Worm (Caenorhabditis elegans): Measurements from ENCODE around the gene ZK896.4.
A peak's percentile ranks its signal among the peaks of the same experiment; 100 is the strongest.

Gene ZK896.4

DNA sequence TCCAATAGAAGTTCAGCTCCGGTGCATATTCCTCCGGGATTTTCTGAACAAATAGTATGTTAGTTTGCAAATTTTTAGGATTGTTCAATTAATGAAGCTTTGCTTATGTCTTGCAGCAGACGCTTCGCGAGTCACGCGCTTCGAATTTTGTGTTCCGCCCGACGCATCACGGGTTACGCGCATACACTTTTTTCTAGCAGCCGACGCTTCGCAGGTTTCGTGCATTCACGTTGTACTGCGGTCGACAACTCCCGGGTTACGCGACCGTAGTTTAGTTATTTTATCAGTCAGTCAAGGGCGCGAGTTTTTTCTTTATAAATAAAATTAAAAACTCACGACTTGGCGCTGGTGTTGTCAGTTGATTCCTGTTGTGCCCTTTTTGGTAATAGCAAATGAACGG lies 13.3 kb downstream of the ZK896.4 start:
- TF ChIP-seq F37B4.10 (GFP tag; IDR thresholded peaks at IDR 0.05) = 0 out of 2 replicates have a peak, but pooled peaks have one; percentile 25
- no peak for TF ChIP-seq snpc-4 (GFP tag; optimal IDR thresholded peaks at IDR 0.05)
- TF ChIP-seq snpc-4 (tag; optimal IDR thresholded peaks at IDR 0.05) = peak; percentile 46 to 89 (median 70)
- TF ChIP-seq hrde-1 (tag; optimal IDR thresholded peaks at IDR 0.05; ENCODE audit: borderline replicate concordance) = no peak

ce11 chrIV:12869383-12869782 lies 13.7 kb downstream of the ZK896.4 start:
- no peak for TF ChIP-seq madf-10 (tag; optimal IDR thresholded peaks at IDR 0.05)
- no peak for TF ChIP-seq B0019.2 (GFP tag; conservative IDR thresholded peaks at IDR 0.05)
- TF ChIP-seq him-1 (tag; optimal IDR thresholded peaks at IDR 0.05) = no peak
- TF ChIP-seq madf-6 (GFP tag; IDR thresholded peaks at IDR 0.05) = no peak
- peak in 1 of 2 experiments; percentile 16 for TF ChIP-seq let-607 (tag; optimal IDR thresholded peaks at IDR 0.05)
- TF ChIP-seq hrde-1 (tag; optimal IDR thresholded peaks at IDR 0.05; ENCODE audit: borderline replicate concordance) = no peak
- no peak for TF ChIP-seq Y56A3A.18 (GFP tag; IDR thresholded peaks at IDR 0.05)
- TF ChIP-seq nhr-80 (tag; optimal IDR thresholded peaks at IDR 0.05) = peak; percentile 88
- peak; percentile 26 for TF ChIP-seq ets-4 (GFP tag; optimal IDR thresholded peaks at IDR 0.05)
- TF ChIP-seq ceh-40 (GFP tag; IDR thresholded peaks at IDR 0.05) = no peak

DNA sequence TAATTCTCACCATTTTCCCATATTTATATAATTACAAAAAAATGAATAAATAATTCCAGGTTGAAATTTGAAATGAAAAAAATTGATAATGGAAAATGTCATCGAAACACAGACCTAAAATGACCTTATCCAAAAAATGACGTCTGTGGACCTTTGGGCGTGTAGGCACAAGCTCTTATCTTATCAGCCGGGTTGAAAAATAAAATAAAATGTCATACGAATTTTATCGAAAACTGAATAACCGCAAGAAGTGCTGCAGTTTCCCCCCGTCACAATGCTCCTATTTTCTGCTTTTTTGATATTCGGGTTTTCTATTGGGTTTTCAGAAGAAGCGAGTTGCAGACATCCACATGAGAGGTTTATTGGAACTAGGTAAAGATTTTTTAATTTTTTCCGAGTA lies 17.2 kb downstream of the ZK896.4 start, which contains the start of gene clec-186:
Gene clec-186, plus strand, starts transcription at position 226 of the 400 bp plus-strand sequence.
- TF ChIP-seq snpc-3.4 (tag; optimal IDR thresholded peaks at IDR 0.05) (no peak), lin-26 (GFP tag; IDR thresholded peaks at IDR 0.05) (no peak), nfyb-1 (GFP tag; IDR thresholded peaks at IDR 0.05) (0 out of 2 replicates have a peak, but pooled peaks have one; percentile 24), ekl-4 (GFP tag; IDR thresholded peaks at IDR 0.05) (no peak), nfya-1 (tag; optimal IDR thresholded peaks at IDR 0.05; ENCODE audit: borderline replicate concordance, insufficient read depth) (no peak), F10E7.11 (tag; optimal IDR thresholded peaks at IDR 0.05) (no peak), cebp-2 (GFP tag; IDR thresholded peaks at IDR 0.05) (no peak), ccch-3 (GFP tag; optimal IDR thresholded peaks at IDR 0.05) (no peak), dox-1 (GFP tag; IDR thresholded peaks at IDR 0.05) (peak; percentile 53), somi-1 (GFP tag; optimal IDR thresholded peaks at IDR 0.05) (no peak), T26A5.8 (tag; optimal IDR thresholded peaks at IDR 0.05) (no peak), aptf-3 (GFP tag; IDR thresholded peaks at IDR 0.05) (no peak), F33H1.4 (GFP tag; IDR thresholded peaks at IDR 0.05) (no peak), rcor-1 (GFP tag; IDR thresholded peaks at IDR 0.05) (no peak), madf-8 (GFP tag; conservative IDR thresholded peaks at IDR 0.05) (no peak), ztf-22 (GFP tag; optimal IDR thresholded peaks at IDR 0.05) (peak; percentile 11), athp-1 (tag; optimal IDR thresholded peaks at IDR 0.05) (no peak), fkh-3 (tag; optimal IDR thresholded peaks at IDR 0.05) (no peak), ztf-28 (GFP tag; IDR thresholded peaks at IDR 0.05) (no peak), hmg-20 (GFP tag; IDR thresholded peaks at IDR 0.05) (no peak), lag-1 (GFP tag; IDR thresholded peaks at IDR 0.05) (no peak), egrh-3 (GFP tag; IDR thresholded peaks at IDR 0.05) (no peak), nhr-80 (tag; optimal IDR thresholded peaks at IDR 0.05) (peak; percentile 90), atf-7 (tag; optimal IDR thresholded peaks at IDR 0.05) (peak; percentile 0), F57C9.4 (tag; optimal IDR thresholded peaks at IDR 0.05) (no peak), nhr-27 (tag; optimal IDR thresholded peaks at IDR 0.05) (no peak), hlh-26 (GFP tag; conservative IDR thresholded peaks at IDR 0.05) (no peak), Y79H2A.3 (GFP tag; conservative IDR thresholded peaks at IDR 0.05) (no peak), chd-7 (tag; optimal IDR thresholded peaks at IDR 0.05) (no peak), nhr-90 (tag; optimal IDR thresholded peaks at IDR 0.05) (no peak), F39B2.1 (GFP tag; IDR thresholded peaks at IDR 0.05) (no peak), ceh-58 (GFP tag; IDR thresholded peaks at IDR 0.05) (no peak), attf-6 (GFP tag; IDR thresholded peaks at IDR 0.05) (no peak)
